Worm (Caenorhabditis elegans): ENCODE results near the gene B0410.3.

DNA sequence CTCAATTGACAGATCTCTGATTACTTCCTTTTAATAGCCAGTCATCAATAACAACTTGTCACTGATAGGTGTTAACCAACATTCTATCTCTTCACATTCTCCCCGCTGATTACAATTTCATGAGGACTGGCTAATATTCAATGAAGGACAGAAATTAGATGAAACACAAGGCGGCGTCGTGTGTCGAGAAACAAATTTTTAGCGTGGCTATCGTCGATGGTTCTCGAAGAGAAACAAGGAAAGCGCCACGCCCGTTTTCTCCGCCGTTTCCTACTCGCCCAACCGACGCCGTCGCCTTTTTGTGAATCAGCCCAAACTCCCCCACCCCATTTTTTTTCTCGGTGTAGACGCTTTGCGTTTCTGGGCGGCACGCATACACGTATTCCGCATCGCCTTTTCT, 27.3 kb downstream of the B0410.3 start, which contains the start of gene F53B3.6:
- TF ChIP-seq ztf-4 (tag; optimal IDR thresholded peaks at IDR 0.05) (no peak), alr-1 (tag; optimal IDR thresholded peaks at IDR 0.05; ENCODE audit: borderline replicate concordance) (no peak), ama-1 (optimal IDR thresholded peaks at IDR 0.05) (no peak), irx-1 (tag; optimal IDR thresholded peaks at IDR 0.05) (no peak), snpc-4 (tag; optimal IDR thresholded peaks at IDR 0.05) (no peak), lin-39 (tag; optimal IDR thresholded peaks at IDR 0.05) (no peak), mef-2 (tag; optimal IDR thresholded peaks at IDR 0.05) (no peak), fkh-8 (tag; optimal IDR thresholded peaks at IDR 0.05) (no peak), F16B12.6 (tag; optimal IDR thresholded peaks at IDR 0.05) (no peak), mep-1 (tag; optimal IDR thresholded peaks at IDR 0.05) (no peak)

Data from whole organism, L1 larva.